Fruit fly (Drosophila melanogaster) whole organism, embryonic: ENCODE measurements around the gene ND-18.

Source experiments
- CG10431 ChIP-seq: fragments of 200-800 bp; sonication (Bioruptor generic); optimal IDR thresholded peaks from 3 replicates; lab custom pipeline; 2018; ENCODE audit warnings: missing biosample characterization, mild to moderate bottlenecking, missing genetic modification characterization
- CG10543 ChIP-seq: fragments of 200-800 bp; sonication (Bioruptor generic); optimal IDR thresholded peaks from 3 replicates; lab custom pipeline; 2017; ENCODE audit warnings: missing biosample characterization, mild to moderate bottlenecking, missing genetic modification characterization, moderate library complexity
- CG11085 ChIP-seq: fragments of 200-800 bp; sonication (Bioruptor generic); IDR thresholded peaks from 2 replicates; pipeline ENCODE4 v1.3.6; 2022; ENCODE audit warnings: missing biosample characterization, missing genetic modification characterization
- CG12659 ChIP-seq: fragments of 200-800 bp; sonication (Bioruptor generic); optimal IDR thresholded peaks from 3 replicates; lab custom pipeline; 2017; ENCODE audit warnings: mild to moderate bottlenecking, missing biosample characterization, missing genetic modification reagents, missing genetic modification characterization
- CG12942 ChIP-seq: fragments of 200-800 bp; sonication (Bioruptor generic); optimal IDR thresholded peaks from 3 replicates; lab custom pipeline; 2016; ENCODE audit warnings: missing biosample characterization, missing genetic modification characterization
- CG13775 ChIP-seq: fragments of 200-800 bp; sonication (Bioruptor generic); optimal IDR thresholded peaks from 3 replicates; lab custom pipeline; 2017; ENCODE audit warnings: missing biosample characterization, mild to moderate bottlenecking, missing genetic modification characterization
- CG14050 ChIP-seq: fragments of 200-800 bp; sonication (Bioruptor generic); IDR thresholded peaks from 3 replicates; pipeline ENCODE4 v1.3.6; 2022; ENCODE audit warnings: missing biosample characterization, missing genetic modification characterization
- CG14965 ChIP-seq: fragments of 200-800 bp; sonication (Bioruptor generic); optimal IDR thresholded peaks from 2 replicates; lab custom pipeline; 2016; ENCODE audit warnings: missing biosample characterization, missing genetic modification characterization, borderline replicate concordance
- CG16863 ChIP-seq: fragments of 200-800 bp; sonication (Bioruptor generic); optimal IDR thresholded peaks from 3 replicates; lab custom pipeline; 2016; ENCODE audit warnings: missing biosample characterization, missing genetic modification characterization
- CG31224 ChIP-seq: fragments of 200-800 bp; sonication (Bioruptor generic); IDR thresholded peaks from 2 replicates; pipeline ENCODE4 v1.3.6; 2022; ENCODE audit warnings: missing biosample characterization, missing genetic modification characterization
- CG31441 ChIP-seq: fragments of 200-800 bp; sonication (Bioruptor generic); IDR thresholded peaks from 2 replicates; pipeline ENCODE4 v1.3.6; 2022; ENCODE audit warnings: missing biosample characterization, missing genetic modification characterization
- CG3838 ChIP-seq: fragments of 200-800 bp; sonication (Bioruptor generic); optimal IDR thresholded peaks from 3 replicates; lab custom pipeline; 2016; ENCODE audit warnings: missing biosample characterization, missing genetic modification characterization
- CG4854 ChIP-seq: fragments of 200-800 bp; sonication (Bioruptor generic); optimal IDR thresholded peaks from 2 replicates; lab custom pipeline; 2016; ENCODE audit warnings: missing biosample characterization, missing genetic modification characterization, inconsistent platforms
- CG6254 ChIP-seq: fragments of 200-800 bp; sonication (Bioruptor generic); optimal IDR thresholded peaks from 3 replicates; lab custom pipeline; 2017; ENCODE audit warnings: mild to moderate bottlenecking, missing biosample characterization, missing genetic modification reagents, missing genetic modification characterization
- CG6813 ChIP-seq: fragments of 200-800 bp; sonication (Bioruptor generic); optimal IDR thresholded peaks from 2 replicates; lab custom pipeline; 2017; ENCODE audit warnings: missing biosample characterization, missing genetic modification characterization, mild to moderate bottlenecking, moderate library complexity, missing genetic modification reagents
- CG8944 ChIP-seq: fragments of 200-800 bp; sonication (Bioruptor generic); optimal IDR thresholded peaks from 3 replicates; lab custom pipeline; 2016; ENCODE audit warnings: missing biosample characterization, missing genetic modification characterization
- CG9437 ChIP-seq: fragments of 200-800 bp; sonication (Bioruptor generic); optimal IDR thresholded peaks from 2 replicates; lab custom pipeline; 2018; ENCODE audit warnings: missing biosample characterization, mild to moderate bottlenecking, missing genetic modification characterization
- CTCF ChIP-seq: fragments of 200-800 bp; sonication (Bioruptor generic); optimal IDR thresholded peaks from 2 replicates; lab custom pipeline; 2017; ENCODE audit warnings: missing biosample characterization, mild to moderate bottlenecking, missing genetic modification characterization, moderate library complexity
- Dek ChIP-seq: fragments of 200-800 bp; sonication (Bioruptor generic); optimal IDR thresholded peaks from 3 replicates; lab custom pipeline; 2019; ENCODE audit warnings: missing biosample characterization, mild to moderate bottlenecking, missing genetic modification characterization, moderate library complexity
- HmgZ ChIP-seq: fragments of 200-800 bp; sonication (Bioruptor generic); optimal IDR thresholded peaks from 2 replicates; lab custom pipeline; 2018; ENCODE audit warnings: missing biosample characterization, mild to moderate bottlenecking, missing genetic modification characterization
- Hmr ChIP-seq: fragments of 200-800 bp; sonication (Bioruptor generic); optimal IDR thresholded peaks from 3 replicates; lab custom pipeline; 2017; ENCODE audit warnings: mild to moderate bottlenecking, missing biosample characterization, missing genetic modification reagents, missing genetic modification characterization
- Rx ChIP-seq: fragments of 200-800 bp; sonication (Bioruptor generic); IDR thresholded peaks from 2 replicates; pipeline ENCODE4 v1.3.6; 2022; ENCODE audit warnings: missing biosample characterization, missing genetic modification characterization
- Scr ChIP-seq: fragments of 200-800 bp; sonication (Bioruptor generic); IDR thresholded peaks from 2 replicates; pipeline ENCODE4 v1.3.6; 2022; ENCODE audit warnings: missing biosample characterization, missing genetic modification characterization; ENCODE audit not compliant: partially characterized antibody
- Sox102F ChIP-seq: fragments of 200-800 bp; sonication (Bioruptor generic); optimal IDR thresholded peaks from 2 replicates; lab custom pipeline; 2018; ENCODE audit warnings: missing biosample characterization, mild to moderate bottlenecking, missing genetic modification characterization, moderate library complexity
- Spps ChIP-seq: fragments of 200-800 bp; sonication (Bioruptor generic); optimal IDR thresholded peaks from 2 replicates; lab custom pipeline; 2018; ENCODE audit warnings: missing biosample characterization, mild to moderate bottlenecking, missing genetic modification characterization
- TFAM ChIP-seq: fragments of 200-800 bp; sonication (Bioruptor generic); optimal IDR thresholded peaks from 2 replicates; lab custom pipeline; 2017; ENCODE audit warnings: missing biosample characterization, missing genetic modification characterization, inconsistent platforms
- Tbp ChIP-seq: fragments of >200 bp; optimal IDR thresholded peaks from 2 replicates; lab custom pipeline; 2018; ENCODE audit warnings: missing biosample characterization, missing genetic modification characterization
- Usf ChIP-seq: fragments of 200-800 bp; sonication (Bioruptor generic); optimal IDR thresholded peaks from 2 replicates; lab custom pipeline; 2017; ENCODE audit warnings: missing genotype, missing biosample characterization, missing genetic modification characterization
- abd-A ChIP-seq: fragments of 200-800 bp; sonication (Bioruptor generic); optimal IDR thresholded peaks from 3 replicates; lab custom pipeline; 2019; ENCODE audit warnings: missing biosample characterization, mild to moderate bottlenecking, missing genetic modification characterization, moderate library complexity
- bab2 ChIP-seq: fragments of 200-800 bp; sonication (Bioruptor generic); optimal IDR thresholded peaks from 2 replicates; lab custom pipeline; 2016; ENCODE audit warnings: missing biosample characterization, missing genetic modification characterization
- br ChIP-seq: fragments of >200 bp; optimal IDR thresholded peaks from 2 replicates; lab custom pipeline; 2017
- cad ChIP-seq: fragments of >200 bp; optimal IDR thresholded peaks from 2 replicates; lab custom pipeline; 2017; ENCODE audit warnings: missing biosample characterization, missing genetic modification characterization
- cas ChIP-seq: fragments of 200-800 bp; sonication (Bioruptor generic); IDR thresholded peaks from 2 replicates; pipeline ENCODE4 v1.3.6; 2022; ENCODE audit warnings: missing biosample characterization, missing genetic modification characterization
- chinmo ChIP-seq: fragments of 200-800 bp; sonication (Bioruptor generic); IDR thresholded peaks from 4 replicates; pipeline ENCODE4 v1.3.6; 2022; ENCODE audit warnings: missing biosample characterization, missing genetic modification characterization; ENCODE audit not compliant: partially characterized antibody
- cwo ChIP-seq: fragments of 200-800 bp; sonication (Bioruptor generic); optimal IDR thresholded peaks from 3 replicates; lab custom pipeline; 2017; ENCODE audit warnings: missing biosample characterization, missing genetic modification characterization, mild to moderate bottlenecking, moderate library complexity, missing genetic modification reagents
- dmrt11E ChIP-seq: fragments of 200-800 bp; sonication (Bioruptor generic); optimal IDR thresholded peaks from 3 replicates; lab custom pipeline; 2018; ENCODE audit warnings: missing biosample characterization, mild to moderate bottlenecking, missing genetic modification characterization, moderate library complexity
- fru ChIP-seq: fragments of >200 bp; optimal IDR thresholded peaks from 2 replicates; lab custom pipeline; 2017
- gcm ChIP-seq: fragments of 200-800 bp; sonication (Bioruptor generic); optimal IDR thresholded peaks from 2 replicates; lab custom pipeline; 2019; ENCODE audit warnings: missing biosample characterization, mild to moderate bottlenecking, missing genetic modification characterization, moderate library complexity
- gfzf ChIP-seq: fragments of 200-800 bp; sonication (Bioruptor generic); optimal IDR thresholded peaks from 2 replicates; lab custom pipeline; 2016; ENCODE audit warnings: missing biosample characterization, mild to moderate bottlenecking, missing genetic modification characterization, moderate library complexity
- hb ChIP-seq: fragments of 200-800 bp; sonication (Bioruptor generic); IDR thresholded peaks from 3 replicates; pipeline ENCODE4 v1.3.6; 2022; ENCODE audit warnings: missing biosample characterization, missing genetic modification characterization; ENCODE audit not compliant: partially characterized antibody
- lab ChIP-seq: fragments of 200-800 bp; sonication (Bioruptor generic); optimal IDR thresholded peaks from 3 replicates; lab custom pipeline; 2017; ENCODE audit warnings: missing biosample characterization, missing genetic modification characterization, mild to moderate bottlenecking, moderate library complexity, missing genetic modification reagents
- pita ChIP-seq: fragments of 200-800 bp; sonication (Bioruptor generic); optimal IDR thresholded peaks from 2 replicates; lab custom pipeline; 2017; ENCODE audit warnings: missing biosample characterization, mild to moderate bottlenecking, missing genetic modification characterization
- ro ChIP-seq: fragments of 200-800 bp; sonication (Bioruptor generic); IDR thresholded peaks from 2 replicates; pipeline ENCODE4 v1.3.6; 2022; ENCODE audit warnings: missing biosample characterization, missing genetic modification characterization
- shn ChIP-seq: fragments of 200-800 bp; sonication (Bioruptor generic); optimal IDR thresholded peaks from 3 replicates; lab custom pipeline; 2016; ENCODE audit warnings: missing biosample characterization, missing genetic modification characterization
- sisA ChIP-seq: fragments of 200-800 bp; sonication (Bioruptor generic); IDR thresholded peaks from 2 replicates; pipeline ENCODE4 v1.3.6; 2022; ENCODE audit warnings: missing biosample characterization, missing genetic modification characterization
- tio ChIP-seq: fragments of 200-800 bp; sonication (Bioruptor generic); optimal IDR thresholded peaks from 2 replicates; lab custom pipeline; 2017; ENCODE audit warnings: missing biosample characterization, missing genetic modification characterization, inconsistent platforms
- trh ChIP-seq: fragments of 200-800 bp; sonication (Bioruptor generic); optimal IDR thresholded peaks from 2 replicates; lab custom pipeline; 2016; ENCODE audit warnings: missing biosample characterization, missing genetic modification characterization
- tup ChIP-seq: fragments of 200-800 bp; sonication (Bioruptor generic); optimal IDR thresholded peaks from 2 replicates; lab custom pipeline; 2016; ENCODE audit warnings: missing biosample characterization, mild to moderate bottlenecking, missing genetic modification characterization, moderate library complexity
- zen2 ChIP-seq: fragments of 200-800 bp; sonication (Bioruptor generic); IDR thresholded peaks from 3 replicates; pipeline ENCODE4 v1.3.6; 2022; ENCODE audit warnings: missing biosample characterization, missing genetic modification characterization; ENCODE audit not compliant: partially characterized antibody

Gene ND-18

dm6 chrX:19495611-19496583 is 3.7 kb downstream of the ND-18 start (continued):
- no peak for TF ChIP-seq zen2 (GFP tag; lab: Robert Waterston, UW)
- peak; percentile 43 for TF ChIP-seq CG12942 (GFP tag; lab: Kevin White, UChicago)
- TF ChIP-seq sisA (GFP tag; lab: Robert Waterston, UW): peak; percentile 60
- TF ChIP-seq cad (GFP tag; lab: Kevin White, UChicago): no peak
- no peak for TF ChIP-seq ro (GFP tag; lab: Robert Waterston, UW)
- peak; percentile 24 for TF ChIP-seq Usf (GFP tag; lab: Kevin White, UChicago)
- TF ChIP-seq Rx (GFP tag; lab: Robert Waterston, UW): peak; percentile 34; the same call in 1 of the 2 replicates
- TF ChIP-seq CG12659: peak; percentile 45
- peak; percentile 56 for TF ChIP-seq CG10543
- TF ChIP-seq tio (GFP tag; lab: Kevin White, UChicago): no peak
- no peak for TF ChIP-seq Spps (tag; lab: Kevin White, UChicago)
- no peak for TF ChIP-seq TFAM (GFP tag; lab: Kevin White, UChicago)
- peak; percentile 30 for TF ChIP-seq CG9437 (GFP tag; lab: Kevin White, UChicago)
- TF ChIP-seq Dek (tag; lab: Kevin White, UChicago): peak; percentile 57
- TF ChIP-seq cwo (GFP tag; lab: Kevin White, UChicago): peak; percentile 60
- TF ChIP-seq br (lab: Kevin White, UChicago): no peak
- no peak for TF ChIP-seq CG10431 (GFP tag; lab: Kevin White, UChicago)
- TF ChIP-seq CG14050 (GFP tag; lab: Robert Waterston, UW): no peak
- no peak for TF ChIP-seq chinmo
- no peak for TF ChIP-seq CTCF (GFP tag; lab: Kevin White, UChicago)
- TF ChIP-seq pita (GFP tag; lab: Kevin White, UChicago): no peak
- peak; percentile 8 for TF ChIP-seq CG4854 (GFP tag; lab: Kevin White, UChicago)
- no peak for TF ChIP-seq Tbp
- no peak for TF ChIP-seq abd-A (tag; lab: Kevin White, UChicago)
- TF ChIP-seq lab (GFP tag; lab: Kevin White, UChicago): peak; percentile 80
- peak; percentile 26 for TF ChIP-seq CG16863
- no peak for TF ChIP-seq tup (GFP tag; lab: Kevin White, UChicago)
- peak; percentile 2 for TF ChIP-seq gcm (GFP tag; lab: Kevin White, UChicago)
- peak; percentile 71 for TF ChIP-seq Hmr (GFP tag; lab: Kevin White, UChicago)
- no peak for TF ChIP-seq fru (lab: Kevin White, UChicago)
- no peak for TF ChIP-seq CG6254
- peak; percentile 59 for TF ChIP-seq shn (GFP tag; lab: Kevin White, UChicago)
- TF ChIP-seq Sox102F (GFP tag; lab: Kevin White, UChicago): no peak
- no peak for TF ChIP-seq CG14965 (GFP tag; lab: Kevin White, UChicago)
- TF ChIP-seq CG31224 (GFP tag; lab: Robert Waterston, UW): 0 out of 2 replicates have a peak, but pooled peaks have one; percentile 12
- TF ChIP-seq Scr (GFP tag; lab: Robert Waterston, UW): no peak
- TF ChIP-seq HmgZ (tag; lab: Kevin White, UChicago): peak; percentile 53
- TF ChIP-seq CG6813 (GFP tag; lab: Kevin White, UChicago): peak; percentile 49
- peak; percentile 23 for TF ChIP-seq dmrt11E (tag; lab: Kevin White, UChicago)
- no peak for TF ChIP-seq hb
- TF ChIP-seq trh (GFP tag; lab: Kevin White, UChicago): no peak
- TF ChIP-seq CG8944 (GFP tag; lab: Kevin White, UChicago): peak; percentile 37
- no peak for TF ChIP-seq gfzf (GFP tag; lab: Kevin White, UChicago)
- no peak for TF ChIP-seq CG3838
- peak; percentile 30 for TF ChIP-seq bab2 (GFP tag; lab: Kevin White, UChicago)
- peak; percentile 39; the same call in 1 of the 2 replicates for TF ChIP-seq CG31441 (GFP tag; lab: Robert Waterston, UW)
- peak; percentile 43 for TF ChIP-seq CG13775
- TF ChIP-seq cas (GFP tag; lab: Robert Waterston, UW): 0 out of 2 replicates have a peak, but pooled peaks have one; percentile 17
- 0 out of 2 replicates have a peak, but pooled peaks have one; percentile 28 for TF ChIP-seq CG11085 (GFP tag; lab: Robert Waterston, UW)
